Fruit fly (Drosophila melanogaster) whole organism, embryonic: ENCODE results near the gene Uck.
A peak's percentile ranks its signal among the peaks of the same experiment; 100 is the strongest.

ENCODE experiments used
- Asciz ChIP-seq: fragments of 200-800 bp; sonication (Bioruptor generic); optimal IDR thresholded peaks from 2 replicates; lab custom pipeline; 2017; ENCODE audit warnings: missing biosample characterization, mild to moderate bottlenecking, missing genetic modification characterization, missing genetic modification reagents
- Atf-2 ChIP-seq: fragments of 200-800 bp; sonication (Bioruptor generic); optimal IDR thresholded peaks from 2 replicates; lab custom pipeline; 2016; ENCODE audit warnings: missing biosample characterization, missing genetic modification characterization
- Awh ChIP-seq: fragments of 200-800 bp; sonication (Bioruptor generic); IDR thresholded peaks from 2 replicates; pipeline ENCODE4, ENCODE4 v1.3.6; 2022; ENCODE audit warnings: missing biosample characterization, missing genetic modification characterization
- CG10209 ChIP-seq: fragments of 200-800 bp; sonication (Bioruptor generic); optimal IDR thresholded peaks from 3 replicates; lab custom pipeline; 2017; ENCODE audit warnings: missing biosample characterization, mild to moderate bottlenecking, missing genetic modification characterization, missing genetic modification reagents
- CG12769 ChIP-seq: fragments of 200-800 bp; sonication (Bioruptor generic); optimal IDR thresholded peaks from 2 replicates; lab custom pipeline; 2019; ENCODE audit warnings: missing biosample characterization, mild to moderate bottlenecking, missing genetic modification characterization, moderate library complexity
- CG14014 ChIP-seq: fragments of 200-800 bp; sonication (Bioruptor generic); IDR thresholded peaks from 2 replicates; pipeline ENCODE4 v1.3.6; 2022; ENCODE audit warnings: missing biosample characterization, missing genetic modification characterization
- CG15514 ChIP-seq: fragments of 200-800 bp; sonication (Bioruptor generic); optimal IDR thresholded peaks from 3 replicates; lab custom pipeline; 2017; ENCODE audit warnings: missing biosample characterization, missing genetic modification characterization, mild to moderate bottlenecking, moderate library complexity, missing genetic modification reagents
- CG17359 ChIP-seq: fragments of 200-800 bp; sonication (Bioruptor generic); optimal IDR thresholded peaks from 3 replicates; lab custom pipeline; 2018; ENCODE audit warnings: missing biosample characterization, mild to moderate bottlenecking, missing genetic modification characterization, moderate library complexity
- CG2678 ChIP-seq: fragments of 200-800 bp; sonication (Bioruptor generic); optimal IDR thresholded peaks from 3 replicates; lab custom pipeline; 2019; ENCODE audit warnings: missing biosample characterization, mild to moderate bottlenecking, missing genetic modification characterization, moderate library complexity
- CG2875 ChIP-seq: fragments of 200-800 bp; sonication (Bioruptor generic); optimal IDR thresholded peaks from 2 replicates; lab custom pipeline; 2017; ENCODE audit warnings: missing biosample characterization, mild to moderate bottlenecking, missing genetic modification characterization, missing genetic modification reagents
- CG30431 ChIP-seq: fragments of 200-800 bp; sonication (Bioruptor generic); optimal IDR thresholded peaks from 2 replicates; lab custom pipeline; 2017; ENCODE audit warnings: missing biosample characterization, missing genetic modification characterization
- CG4360 ChIP-seq: fragments of 200-800 bp; sonication (Bioruptor generic); IDR thresholded peaks from 2 replicates; pipeline ENCODE4 v1.3.6; 2022; ENCODE audit warnings: missing biosample characterization, missing genetic modification characterization
- CG4707 ChIP-seq: fragments of 200-800 bp; sonication (Bioruptor generic); optimal IDR thresholded peaks from 2 replicates; lab custom pipeline; 2018; ENCODE audit warnings: missing biosample characterization, mild to moderate bottlenecking, missing genetic modification characterization, moderate library complexity
- CG6175 ChIP-seq: fragments of 200-800 bp; sonication (Bioruptor generic); IDR thresholded peaks from 3 replicates; pipeline ENCODE4 v1.3.6; 2022; ENCODE audit warnings: missing biosample characterization, missing genetic modification characterization
- CG6654 ChIP-seq: fragments of 200-800 bp; sonication (Bioruptor generic); optimal IDR thresholded peaks from 2 replicates; lab custom pipeline; 2017; ENCODE audit warnings: missing biosample characterization, mild to moderate bottlenecking, missing genetic modification characterization
- CG9215 ChIP-seq: fragments of 200-800 bp; sonication (Bioruptor generic); IDR thresholded peaks from 2 replicates; pipeline ENCODE4 v1.3.6; 2022; ENCODE audit warnings: missing biosample characterization, missing genetic modification characterization
- D19B ChIP-seq: fragments of 200-800 bp; sonication (Bioruptor generic); optimal IDR thresholded peaks from 2 replicates; lab custom pipeline; 2017; ENCODE audit warnings: missing biosample characterization, mild to moderate bottlenecking, missing genetic modification characterization
- Dip3 ChIP-seq: fragments of 200-800 bp; sonication (Bioruptor generic); optimal IDR thresholded peaks from 3 replicates; lab custom pipeline; 2016; ENCODE audit warnings: missing biosample characterization, missing genetic modification characterization
- Doc2 ChIP-seq: fragments of 200-800 bp; sonication (Bioruptor generic); IDR thresholded peaks from 2 replicates; pipeline ENCODE4 v1.3.6; 2022; ENCODE audit warnings: missing biosample characterization, missing genetic modification characterization
- E2f1 ChIP-seq: fragments of 200-800 bp; sonication (Bioruptor generic); IDR thresholded peaks from 2 replicates; pipeline ENCODE4 v1.3.6; 2022; ENCODE audit warnings: missing biosample characterization, missing genetic modification characterization
- Hmr ChIP-seq: fragments of 200-800 bp; sonication (Bioruptor generic); optimal IDR thresholded peaks from 3 replicates; lab custom pipeline; 2017; ENCODE audit warnings: mild to moderate bottlenecking, missing biosample characterization, missing genetic modification reagents, missing genetic modification characterization
- Med ChIP-seq: fragments of 200-800 bp; sonication (Bioruptor generic); peaks from one replicate; lab custom pipeline; 2016; ENCODE audit warnings: missing biosample characterization, missing genetic modification characterization, mild to moderate bottlenecking, inconsistent platforms, moderate library complexity
- Nf-YA ChIP-seq: fragments of 200-800 bp; sonication (Bioruptor generic); IDR thresholded peaks from 2 replicates; pipeline ENCODE4 v1.3.6; 2022; ENCODE audit warnings: missing biosample characterization, missing genetic modification characterization
- Pdp1 ChIP-seq, 2 experiments: fragments of 200-800 bp; sonication (Bioruptor generic); optimal IDR thresholded peaks; 3 replicates each; lab custom pipeline; 2016; ENCODE audit warnings: missing biosample characterization in 2 of 2, missing genetic modification characterization in 2 of 2, mild to moderate bottlenecking in 1 of 2, moderate library complexity in 1 of 2
- Ptx1 ChIP-seq: fragments of 200-800 bp; sonication (Bioruptor generic); IDR thresholded peaks from 2 replicates; pipeline ENCODE4 v1.3.6; 2022; ENCODE audit warnings: missing biosample characterization, missing genetic modification characterization
- Scr ChIP-seq: fragments of 200-800 bp; sonication (Bioruptor generic); IDR thresholded peaks from 2 replicates; pipeline ENCODE4 v1.3.6; 2022; ENCODE audit warnings: missing biosample characterization, missing genetic modification characterization; ENCODE audit not compliant: partially characterized antibody
- Usf ChIP-seq: fragments of 200-800 bp; sonication (Bioruptor generic); optimal IDR thresholded peaks from 2 replicates; lab custom pipeline; 2017; ENCODE audit warnings: missing genotype, missing biosample characterization, missing genetic modification characterization
- YL-1 ChIP-seq: fragments of 200-800 bp; sonication (Bioruptor generic); optimal IDR thresholded peaks from 3 replicates; lab custom pipeline; 2017; ENCODE audit warnings: missing biosample characterization, mild to moderate bottlenecking, missing genetic modification characterization
- ara ChIP-seq: fragments of 200-800 bp; sonication (Bioruptor generic); IDR thresholded peaks from 2 replicates; pipeline ENCODE4 v1.3.6; 2022; ENCODE audit warnings: missing biosample characterization, missing genetic modification characterization
- bab2 ChIP-seq: fragments of 200-800 bp; sonication (Bioruptor generic); optimal IDR thresholded peaks from 2 replicates; lab custom pipeline; 2016; ENCODE audit warnings: missing biosample characterization, missing genetic modification characterization
- chinmo ChIP-seq: fragments of 200-800 bp; sonication (Bioruptor generic); IDR thresholded peaks from 4 replicates; pipeline ENCODE4 v1.3.6; 2022; ENCODE audit warnings: missing biosample characterization, missing genetic modification characterization; ENCODE audit not compliant: partially characterized antibody
- dmrt11E ChIP-seq: fragments of 200-800 bp; sonication (Bioruptor generic); optimal IDR thresholded peaks from 3 replicates; lab custom pipeline; 2018; ENCODE audit warnings: missing biosample characterization, mild to moderate bottlenecking, missing genetic modification characterization, moderate library complexity
- dpn ChIP-seq, 2 experiments: fragments of 200-800 bp; sonication (Bioruptor generic); optimal IDR thresholded peaks; 3 replicates each; lab custom pipeline; 2016; ENCODE audit warnings: missing biosample characterization in 2 of 2, missing genetic modification characterization in 2 of 2
- grau ChIP-seq: fragments of 200-800 bp; optimal IDR thresholded peaks from 3 replicates; lab custom pipeline; 2019; ENCODE audit warnings: missing biosample characterization, mild to moderate bottlenecking, missing genetic modification characterization, moderate library complexity
- jing ChIP-seq: fragments of 200-800 bp; sonication (Bioruptor generic); optimal IDR thresholded peaks from 2 replicates; lab custom pipeline; 2018; ENCODE audit warnings: missing biosample characterization, mild to moderate bottlenecking, missing genetic modification characterization
- jumu ChIP-seq: fragments of 200-800 bp; sonication (Bioruptor generic); optimal IDR thresholded peaks from 3 replicates; lab custom pipeline; 2016; ENCODE audit warnings: missing biosample characterization, missing genetic modification characterization
- klu ChIP-seq: fragments of 200-800 bp; sonication (Bioruptor generic); IDR thresholded peaks from 2 replicates; pipeline ENCODE4 v1.3.6; 2022; ENCODE audit warnings: missing biosample characterization, missing genetic modification characterization
- kni ChIP-seq: fragments of 200-800 bp; sonication (Bioruptor generic); optimal IDR thresholded peaks from 3 replicates; lab custom pipeline; 2017; ENCODE audit warnings: mild to moderate bottlenecking, missing biosample characterization, missing genetic modification reagents, missing genetic modification characterization
- lov ChIP-seq, 2 experiments: fragments of 200-800 bp in 1 of 2; fragments of >200 bp in 1 of 2; sonication (Bioruptor generic) in 1 of 2; IDR thresholded peaks in 1 of 2; optimal IDR thresholded peaks in 1 of 2; 2 replicates in 1 of 2; 3 replicates in 1 of 2; pipeline versions ENCODE4 v1.3.6 to Lab custom; 2017 to 2022; ENCODE audit warnings: missing biosample characterization in 1 of 2, missing genetic modification characterization in 1 of 2
- nom ChIP-seq: fragments of 200-800 bp; sonication (Bioruptor generic); optimal IDR thresholded peaks from 2 replicates; lab custom pipeline; 2017; ENCODE audit warnings: missing biosample characterization, missing genetic modification characterization, mild to moderate bottlenecking, moderate library complexity, missing genetic modification reagents
- pnt ChIP-seq: fragments of 200-800 bp; sonication (Bioruptor generic); optimal IDR thresholded peaks from 3 replicates; lab custom pipeline; 2016; ENCODE audit warnings: missing biosample characterization, missing genetic modification characterization
- sc ChIP-seq, 3 experiments: fragments of >200 bp in 2 of 3; fragments of 200-800 bp in 1 of 3; sonication (Bioruptor generic) in 1 of 3; optimal IDR thresholded peaks; 2 replicates in 2 of 3; 3 replicates in 1 of 3; lab custom pipeline; 2017; ENCODE audit warnings: mild to moderate bottlenecking in 1 of 3, missing biosample characterization in 1 of 3, missing genetic modification characterization in 1 of 3, missing genetic modification reagents in 1 of 3
- seq ChIP-seq: fragments of 200-800 bp; sonication (Bioruptor generic); IDR thresholded peaks from 2 replicates; pipeline ENCODE4 v1.3.6; 2022; ENCODE audit warnings: missing biosample characterization, missing genetic modification characterization
- toy ChIP-seq: fragments of 200-800 bp; sonication (Bioruptor generic); IDR thresholded peaks from 2 replicates; pipeline ENCODE4 v1.3.6; 2022; ENCODE audit warnings: missing biosample characterization, missing genetic modification characterization
- trh ChIP-seq: fragments of 200-800 bp; sonication (Bioruptor generic); optimal IDR thresholded peaks from 2 replicates; lab custom pipeline; 2016; ENCODE audit warnings: missing biosample characterization, missing genetic modification characterization
- unpg ChIP-seq: fragments of 200-800 bp; sonication (Bioruptor generic); optimal IDR thresholded peaks from 3 replicates; lab custom pipeline; 2018; ENCODE audit warnings: missing biosample characterization, mild to moderate bottlenecking, missing genetic modification characterization, moderate library complexity
- vvl ChIP-seq: fragments of 200-800 bp; sonication (Bioruptor generic); IDR thresholded peaks from 2 replicates; pipeline ENCODE4 v1.3.6; 2022; ENCODE audit warnings: missing biosample characterization, missing genetic modification characterization
- wek ChIP-seq: fragments of 200-800 bp; sonication (Bioruptor generic); optimal IDR thresholded peaks from 3 replicates; lab custom pipeline; 2018; ENCODE audit warnings: missing biosample characterization, mild to moderate bottlenecking, missing genetic modification characterization, moderate library complexity
- zf30C ChIP-seq: fragments of 200-800 bp; sonication (Bioruptor generic); optimal IDR thresholded peaks from 3 replicates; lab custom pipeline; 2018; ENCODE audit warnings: missing biosample characterization, mild to moderate bottlenecking, missing genetic modification characterization

The Uck gene

dm6 chr3R:24298534-24298936 lies 8.6 kb downstream of the Uck start (continued):
- TF ChIP-seq Hmr (peak; percentile 26), CG10209 (GFP tag; lab: Kevin White, UChicago) (peak; percentile 0), CG2678 (peak; percentile 28), CG9215 (GFP tag; lab: Robert Waterston, UW) (no peak), trh (peak; percentile 1), Pdp1 (GFP tag; optimal IDR thresholded peaks at IDR 0.05; lab: Kevin White, UChicago) (peak in 1 of 2 experiments; percentile 5), dmrt11E (tag; lab: Kevin White, UChicago) (peak; percentile 57), CG12769 (tag; lab: Kevin White, UChicago) (no peak), bab2 (peak; percentile 15), grau (peak; percentile 34)
- TF ChIP-seq, all 482 proteins: peak for 103

dm6 chr3R:24299148-24299547 lies 9.2 kb downstream of the Uck start:
- no peak for TF ChIP-seq D19B (GFP tag; lab: Kevin White, UChicago)
- TF ChIP-seq klu: 0 out of 2 replicates have a peak, but pooled peaks have one; percentile 34
- TF ChIP-seq toy: no peak
- TF ChIP-seq CG14014 (GFP tag; lab: Robert Waterston, UW): no peak
- TF ChIP-seq Scr: no peak
- TF ChIP-seq chinmo (GFP tag; lab: Robert Waterston, UW): peak; percentile 72; the same call in 1 of the 4 replicates
- peak; percentile 25; the same call in 1 of the 2 replicates for TF ChIP-seq vvl (GFP tag; lab: Robert Waterston, UW)
- no peak for TF ChIP-seq Atf-2 (GFP tag; lab: Kevin White, UChicago)
- no peak for TF ChIP-seq dpn (GFP tag; optimal IDR thresholded peaks at IDR 0.05; lab: Kevin White, UChicago)
- TF ChIP-seq Doc2: no peak
- TF ChIP-seq ara: no peak
- peak; percentile 39 for TF ChIP-seq Med (GFP tag; lab: Kevin White, UChicago)
- TF ChIP-seq YL-1: no peak
- no peak for TF ChIP-seq Dip3 (GFP tag; lab: Kevin White, UChicago)
- no peak for TF ChIP-seq CG15514 (GFP tag; lab: Kevin White, UChicago)
- TF ChIP-seq nom (GFP tag; lab: Kevin White, UChicago): peak; percentile 6
- TF ChIP-seq CG30431: no peak
- TF ChIP-seq kni (GFP tag; lab: Kevin White, UChicago): peak; percentile 20
- no peak for TF ChIP-seq Usf
- TF ChIP-seq CG6654 (GFP tag; lab: Kevin White, UChicago): no peak
- no peak for TF ChIP-seq dmrt11E (tag; lab: Kevin White, UChicago)
- TF ChIP-seq CG6175 (GFP tag; lab: Robert Waterston, UW): peak; percentile 91
- TF ChIP-seq jumu (GFP tag; lab: Kevin White, UChicago): no peak
- TF ChIP-seq Ptx1: no peak

dm6 chr3R:24301520-24301919 lies 11.5 kb downstream of the Uck start:
- 0 out of 2 replicates have a peak, but pooled peaks have one; percentile 30 for TF ChIP-seq CG4360
- no peak for TF ChIP-seq E2f1 (GFP tag; lab: Robert Waterston, UW)
- TF ChIP-seq CG2875: peak; percentile 54
- no peak for TF ChIP-seq sc (optimal IDR thresholded peaks at IDR 0.05; lab: Kevin White, UChicago)
- peak; percentile 13 for TF ChIP-seq sc (GFP tag; optimal IDR thresholded peaks at IDR 0.05; lab: Kevin White, UChicago)
- peak; percentile 67; the same call in 1 of the 2 replicates for TF ChIP-seq Awh (GFP tag; lab: Robert Waterston, UW)
- TF ChIP-seq jing: no peak
- TF ChIP-seq pnt (GFP tag; lab: Kevin White, UChicago): no peak
- TF ChIP-seq zf30C: no peak
- TF ChIP-seq CG17359 (tag; lab: Kevin White, UChicago): no peak
- 0 out of 2 replicates have a peak, but pooled peaks have one; percentile 22 for TF ChIP-seq Nf-YA (GFP tag; lab: Robert Waterston, UW)
- no peak for TF ChIP-seq lov (optimal IDR thresholded peaks at IDR 0.05; lab: Kevin White, UChicago)
- 0 out of 3 replicates have a peak, but pooled peaks have one; percentile 17 for TF ChIP-seq lov (GFP tag; IDR thresholded peaks at IDR 0.05; lab: Robert Waterston, UW)
- TF ChIP-seq seq (GFP tag; lab: Robert Waterston, UW): peak; percentile 25; the same call in 1 of the 2 replicates
- TF ChIP-seq CG4707 (GFP tag; lab: Kevin White, UChicago): peak; percentile 30
- peak; percentile 5 for TF ChIP-seq unpg
- peak; percentile 17 for TF ChIP-seq wek
- TF ChIP-seq Asciz (GFP tag; lab: Kevin White, UChicago): peak; percentile 34
